Worm (Caenorhabditis elegans) whole organism, late embryonic: ENCODE results near the gene T04A6.2.

Experiments
- C08G9.2 ChIP-seq: sonication (generic microtip); optimal IDR thresholded peaks from 2 replicates; lab custom pipeline; 2016; ENCODE audit warnings: mild to moderate bottlenecking, missing genetic modification characterization, moderate library complexity, missing compliant biosample characterization
- T23F11.4 ChIP-seq: fragments of 200-800 bp; sonication (Bioruptor generic); optimal IDR thresholded peaks from 2 replicates; lab custom pipeline; 2018; ENCODE audit warnings: mild to moderate bottlenecking, missing genetic modification characterization, missing compliant biosample characterization
- Y22D7AL.16 ChIP-seq: sonication (generic microtip); optimal IDR thresholded peaks from 2 replicates; lab custom pipeline; 2016; ENCODE audit warnings: missing genetic modification characterization, missing compliant biosample characterization
- ahr-1 ChIP-seq: sonication (generic microtip); optimal IDR thresholded peaks from 2 replicates; lab custom pipeline; 2016; ENCODE audit warnings: missing genetic modification characterization, missing compliant biosample characterization
- ama-1 ChIP-seq: fragments of 150-350 bp; optimal IDR thresholded peaks from 2 replicates; lab custom pipeline; 2014
- ceh-22 ChIP-seq: sonication (generic microtip); optimal IDR thresholded peaks from 2 replicates; lab custom pipeline; 2017; ENCODE audit warnings: missing biosample characterization, missing genetic modification characterization
- ceh-9 ChIP-seq: sonication (generic microtip); optimal IDR thresholded peaks from 2 replicates; lab custom pipeline; 2016; ENCODE audit warnings: mild to moderate bottlenecking, missing genetic modification characterization, inconsistent platforms, missing compliant biosample characterization
- dmd-4 ChIP-seq: sonication (generic microtip); optimal IDR thresholded peaks from 2 replicates; lab custom pipeline; 2016; ENCODE audit warnings: borderline replicate concordance, missing genetic modification characterization, missing compliant biosample characterization
- fax-1 ChIP-seq: sonication (generic microtip); optimal IDR thresholded peaks from 2 replicates; lab custom pipeline; 2016; ENCODE audit warnings: missing genotype, missing genetic modification characterization, missing compliant biosample characterization
- fkh-10 ChIP-seq: fragments of 150-350 bp; optimal IDR thresholded peaks from 2 replicates; lab custom pipeline; 2014; ENCODE audit warnings: missing biosample characterization, missing genetic modification reagents, missing genetic modification characterization
- fkh-6 ChIP-seq: sonication (generic microtip); optimal IDR thresholded peaks from 2 replicates; lab custom pipeline; 2016; ENCODE audit warnings: missing genetic modification characterization, missing compliant biosample characterization
- gmeb-2 ChIP-seq: sonication (generic microtip); optimal IDR thresholded peaks from 2 replicates; lab custom pipeline; 2016; ENCODE audit warnings: missing genetic modification characterization, inconsistent platforms, missing compliant biosample characterization
- hlh-13 ChIP-seq: fragments of 200-800 bp; sonication (Bioruptor generic); optimal IDR thresholded peaks from 2 replicates; lab custom pipeline; 2018; ENCODE audit warnings: mild to moderate bottlenecking, missing genetic modification characterization, missing compliant biosample characterization
- hlh-30 ChIP-seq: sonication (generic microtip); optimal IDR thresholded peaks from 2 replicates; lab custom pipeline; 2017; ENCODE audit warnings: antibody characterized with exemption, missing genetic modification characterization, missing compliant biosample characterization; ENCODE audit not compliant: insufficient read depth
- hlh-8 ChIP-seq: sonication (generic microtip); optimal IDR thresholded peaks from 2 replicates; lab custom pipeline; 2016; ENCODE audit warnings: missing genotype, missing genetic modification characterization, missing compliant biosample characterization
- mec-3 ChIP-seq: sonication (generic microtip); optimal IDR thresholded peaks from 2 replicates; lab custom pipeline; 2016; ENCODE audit warnings: borderline replicate concordance, missing genetic modification characterization, missing compliant biosample characterization
- odd-2 ChIP-seq: sonication (generic microtip); optimal IDR thresholded peaks from 2 replicates; lab custom pipeline; 2017; ENCODE audit warnings: antibody characterized with exemption, mild to moderate bottlenecking, missing genetic modification characterization, missing compliant biosample characterization
- pat-9 ChIP-seq: fragments of 200-800 bp; sonication (Bioruptor generic); optimal IDR thresholded peaks from 2 replicates; lab custom pipeline; 2018; ENCODE audit warnings: mild to moderate bottlenecking, missing genetic modification characterization, moderate library complexity, missing compliant biosample characterization
- pha-4 ChIP-seq: fragments of 150-350 bp; optimal IDR thresholded peaks from 2 replicates; lab custom pipeline; 2018; ENCODE audit warnings: missing biosample characterization, missing genetic modification reagents, missing genetic modification characterization
- pqm-1 ChIP-seq: sonication (generic microtip); optimal IDR thresholded peaks from 2 replicates; lab custom pipeline; 2016; ENCODE audit warnings: missing genetic modification characterization, missing compliant biosample characterization
- pros-1 ChIP-seq: fragments of 150-350 bp; optimal IDR thresholded peaks from 2 replicates; lab custom pipeline; 2014; ENCODE audit warnings: missing biosample characterization, missing genetic modification reagents, missing genetic modification characterization
- rnt-1 ChIP-seq: sonication (generic microtip); optimal IDR thresholded peaks from 2 replicates; lab custom pipeline; 2016; ENCODE audit warnings: missing genetic modification characterization, missing compliant biosample characterization
- tbx-2 ChIP-seq: sonication (generic microtip); optimal IDR thresholded peaks from 2 replicates; lab custom pipeline; 2016; ENCODE audit warnings: missing genetic modification characterization, missing compliant biosample characterization
- unc-55 ChIP-seq: sonication (generic microtip); optimal IDR thresholded peaks from 2 replicates; lab custom pipeline; 2017; ENCODE audit warnings: missing biosample characterization, missing genetic modification reagents, missing genetic modification characterization

T04A6.2 gene

ce11 chrIII:7661162-7661561, 46.5 kb downstream of the T04A6.2 start:
- no peak for TF ChIP-seq hlh-13 (GFP tag; lab: Kevin White, UChicago)
- no peak for TF ChIP-seq T23F11.4 (GFP tag; lab: Kevin White, UChicago)
- no peak for TF ChIP-seq ahr-1 (tag; lab: Kevin White, UChicago)
- no peak for TF ChIP-seq odd-2
- no peak for TF ChIP-seq ceh-22 (tag; lab: Kevin White, UChicago)
- TF ChIP-seq pqm-1 = no peak
- TF ChIP-seq hlh-30 (tag; lab: Kevin White, UChicago) = no peak
- no peak for TF ChIP-seq hlh-8 (tag; lab: Kevin White, UChicago)
- no peak for TF ChIP-seq fkh-6

DNA sequence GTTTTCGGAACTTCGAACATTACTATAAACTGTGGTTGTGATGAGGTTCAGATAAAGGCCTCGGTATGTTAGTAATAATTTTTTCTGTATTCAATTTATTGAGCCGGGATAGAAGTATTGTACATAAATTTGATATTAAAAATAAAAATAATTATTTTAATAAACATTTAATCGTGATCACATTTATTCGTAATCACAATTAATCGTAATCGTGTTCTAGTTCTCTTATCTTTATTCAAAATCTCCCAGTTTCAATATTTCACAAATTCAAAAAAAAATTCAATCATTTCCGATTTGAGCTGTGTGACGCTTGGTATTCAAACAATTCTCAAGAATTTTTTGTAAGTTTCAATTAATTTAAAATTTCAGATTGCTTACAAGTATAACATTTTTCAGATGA, 47.3 kb downstream of the T04A6.2 start, which contains the start of gene lido-18:
Gene lido-18 (plus strand): TSS at position 301 of the 400 bp plus-strand sequence.
- TF ChIP-seq fax-1 (tag; lab: Kevin White, UChicago) (no peak), fkh-6 (no peak), ama-1 (lab: Kevin White, UChicago) (no peak), Y22D7AL.16 (no peak), gmeb-2 (tag; lab: Kevin White, UChicago) (no peak), unc-55 (GFP tag; lab: Kevin White, UChicago) (no peak), dmd-4 (tag; lab: Kevin White, UChicago) (no peak), pros-1 (tag; lab: Kevin White, UChicago) (no peak), mec-3 (no peak), pat-9 (tag; lab: Kevin White, UChicago) (no peak), rnt-1 (tag; lab: Kevin White, UChicago) (no peak), C08G9.2 (tag; lab: Kevin White, UChicago) (no peak), fkh-10 (GFP tag; lab: Kevin White, UChicago) (no peak), ceh-9 (tag; lab: Kevin White, UChicago) (no peak), pha-4 (tag; lab: Kevin White, UChicago) (no peak), pqm-1 (no peak), tbx-2 (tag; lab: Kevin White, UChicago) (no peak)
